Fruit fly (Drosophila melanogaster): ENCODE data around the gene CG11964.

Gene CG11964

DNA sequence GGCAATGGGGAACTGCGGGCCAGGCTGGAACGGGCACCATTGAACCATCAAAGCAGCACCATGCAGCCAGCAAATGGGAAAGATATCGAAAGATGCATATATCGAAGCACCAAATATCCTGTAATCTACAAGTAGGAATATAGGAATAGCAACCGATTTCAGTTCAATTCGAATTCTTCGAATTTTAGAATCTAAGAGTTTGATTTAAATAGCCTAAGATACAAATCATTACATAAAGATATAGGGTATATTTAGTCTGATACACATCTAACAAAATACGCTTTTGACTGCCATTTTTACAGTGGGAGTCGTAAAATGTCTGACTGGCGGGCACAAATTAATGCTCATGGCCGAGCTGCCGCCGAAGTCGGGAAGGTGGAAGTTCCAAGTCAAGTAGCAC lies 26.0 kb downstream of the CG11964 start:
- TF ChIP-seq gem (tag; optimal IDR thresholded peaks at IDR 0.05) (peak; percentile 12), CG2678 (tag; optimal IDR thresholded peaks at IDR 0.05) (peak; percentile 23), CG11504 (tag; optimal IDR thresholded peaks at IDR 0.05) (peak; percentile 2), CG31224 (GFP tag; IDR thresholded peaks at IDR 0.05) (no peak), sens (GFP tag) (peak; percentile 37), bsh (GFP tag; optimal IDR thresholded peaks at IDR 0.05) (peak in 1 of 2 experiments; percentile 16), Drgx (GFP tag; IDR thresholded peaks at IDR 0.05) (peak; percentile 34; the same call in 1 of the 2 replicates), dmrt99B (tag; optimal IDR thresholded peaks at IDR 0.05) (peak; percentile 10), CG8388 (GFP tag; optimal IDR thresholded peaks at IDR 0.05) (peak; percentile 38), Sox102F (GFP tag; optimal IDR thresholded peaks at IDR 0.05) (peak; percentile 43), CG11093 (GFP tag; IDR thresholded peaks at IDR 0.05) (no peak), CG10543 (GFP tag; optimal IDR thresholded peaks at IDR 0.05) (no peak), Dll (GFP tag; IDR thresholded peaks at IDR 0.05; ENCODE audit: partially characterized antibody) (no peak), Med (GFP tag) (peak; percentile 10), CG1603 (tag; optimal IDR thresholded peaks at IDR 0.05) (peak; percentile 35), inv (GFP tag; IDR thresholded peaks at IDR 0.05; ENCODE audit: partially characterized antibody) (no peak), ro (GFP tag; IDR thresholded peaks at IDR 0.05) (no peak)

DNA sequence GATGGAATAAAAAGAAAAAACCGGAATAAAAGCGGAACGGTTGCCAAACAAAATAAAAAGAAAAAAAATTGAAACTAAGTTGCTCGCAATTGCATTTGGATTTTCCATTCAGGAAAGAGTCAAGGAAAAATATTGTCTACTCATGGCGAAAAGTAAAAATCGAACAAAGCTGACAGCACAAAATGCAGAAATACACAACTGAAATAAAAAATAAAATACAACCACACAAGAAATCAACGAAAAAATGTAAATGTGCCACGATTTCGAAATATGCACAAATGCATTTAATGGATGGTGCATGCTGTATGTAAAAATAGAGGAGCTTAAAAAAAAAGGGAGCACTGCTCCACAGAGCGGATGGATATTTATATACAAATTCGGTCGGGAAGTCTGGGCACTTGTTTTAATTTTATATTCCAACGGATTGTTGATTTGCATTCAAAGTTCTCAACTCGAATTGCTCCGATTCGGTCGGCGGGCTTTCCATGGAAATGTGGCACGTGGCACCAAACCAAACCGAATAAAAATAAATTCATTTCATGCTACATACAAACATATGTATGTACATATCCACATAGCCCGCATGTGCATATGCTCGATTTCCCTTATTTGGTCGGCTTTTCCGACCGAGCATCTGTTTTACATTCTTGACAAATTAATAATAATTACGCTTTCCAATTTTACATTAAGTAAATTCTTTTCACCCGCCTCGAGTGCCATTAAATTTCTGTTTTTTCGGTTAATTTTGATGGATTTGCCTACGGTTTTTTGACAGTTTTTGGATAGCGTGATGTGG lies 29.1 kb downstream of the CG11964 start:
- TF ChIP-seq CG14667 (GFP tag; IDR thresholded peaks at IDR 0.05) (no peak), gcm (GFP tag; optimal IDR thresholded peaks at IDR 0.05) (peak; percentile 80), CG2199 (GFP tag; IDR thresholded peaks at IDR 0.05) (peak; percentile 72; the same call in 1 of the 3 replicates), Ets97D (GFP tag; optimal IDR thresholded peaks at IDR 0.05) (no peak), Eip74EF (GFP tag; optimal IDR thresholded peaks at IDR 0.05) (no peak), CG4707 (GFP tag; optimal IDR thresholded peaks at IDR 0.05) (no peak), CG8944 (GFP tag; optimal IDR thresholded peaks at IDR 0.05) (no peak), az2 (GFP tag; optimal IDR thresholded peaks at IDR 0.05) (no peak), twi (tag; optimal IDR thresholded peaks at IDR 0.05) (peak; percentile 85), BtbVII (GFP tag; optimal IDR thresholded peaks at IDR 0.05) (no peak), Usf (GFP tag; optimal IDR thresholded peaks at IDR 0.05) (no peak), CG7745 (tag; optimal IDR thresholded peaks at IDR 0.05) (peak; percentile 60), CG14050 (GFP tag; IDR thresholded peaks at IDR 0.05) (no peak), CG6791 (GFP tag; IDR thresholded peaks at IDR 0.05; ENCODE audit: partially characterized antibody) (no peak), YL-1 (GFP tag; optimal IDR thresholded peaks at IDR 0.05) (no peak), CG6813 (GFP tag; optimal IDR thresholded peaks at IDR 0.05) (no peak), CG2678 (tag; optimal IDR thresholded peaks at IDR 0.05) (no peak), Stat92E (GFP tag; optimal IDR thresholded peaks at IDR 0.05) (peak in 1 of 3 experiments; percentile 7), CG7271 (tag; optimal IDR thresholded peaks at IDR 0.05) (no peak), CG43689 (GFP tag; IDR thresholded peaks at IDR 0.05) (no peak), CG8388 (GFP tag; optimal IDR thresholded peaks at IDR 0.05) (no peak), Six4 (GFP tag; optimal IDR thresholded peaks at IDR 0.05) (no peak), dm (GFP tag; optimal IDR thresholded peaks at IDR 0.05) (no peak)

Data from whole organism, embryonic.